Worm (Caenorhabditis elegans) whole organism, L1 larva: Measurements from ENCODE around the gene hex-5.

Source experiments
- Y116A8C.19 ChIP-seq: sonication (generic microtip); optimal IDR thresholded peaks from 2 replicates; lab custom pipeline; 2016; ENCODE audit warnings: missing compliant biosample characterization, missing genetic modification characterization, borderline replicate concordance
- aly-2 ChIP-seq: fragments of 150-350 bp; optimal IDR thresholded peaks from 2 replicates; lab custom pipeline; 2014; ENCODE audit warnings: missing biosample characterization, missing genetic modification characterization
- blmp-1 ChIP-seq: fragments of 150-350 bp; optimal IDR thresholded peaks from 2 replicates; lab custom pipeline; 2014; ENCODE audit warnings: missing biosample characterization, missing genetic modification characterization
- ceh-63 ChIP-seq: fragments of 200-800 bp; sonication (Bioruptor generic); optimal IDR thresholded peaks from 2 replicates; lab custom pipeline; 2018; ENCODE audit warnings: mild to moderate bottlenecking, missing genetic modification characterization, missing compliant biosample characterization
- ceh-8 ChIP-seq: fragments of 200-800 bp; sonication (Bioruptor generic); optimal IDR thresholded peaks from 2 replicates; lab custom pipeline; 2018; ENCODE audit warnings: mild to moderate bottlenecking, missing genetic modification characterization, moderate library complexity, missing compliant biosample characterization
- ceh-88 ChIP-seq: fragments of 200-800 bp; sonication (Bioruptor generic); IDR thresholded peaks from 2 replicates; pipeline ENCODE4 v1.3.6; 2022; ENCODE audit warnings: missing genetic modification characterization, missing compliant biosample characterization
- ceh-90 ChIP-seq: sonication (generic microtip); optimal IDR thresholded peaks from 2 replicates; lab custom pipeline; 2016; ENCODE audit warnings: missing genetic modification characterization, missing compliant biosample characterization
- ces-1 ChIP-seq: fragments of 150-350 bp; optimal IDR thresholded peaks from 2 replicates; lab custom pipeline; 2014; ENCODE audit warnings: missing biosample characterization, missing genetic modification reagents, missing genetic modification characterization
- dpl-1 ChIP-seq, 3 experiments: fragments of 150-350 bp in 2 of 3; sonication (generic microtip) in 1 of 3; optimal IDR thresholded peaks; 2 replicates each; lab custom pipeline; 2014 to 2017; ENCODE audit warnings: missing biosample characterization in 3 of 3, missing genetic modification characterization in 3 of 3, missing genetic modification reagents in 3 of 3
- efl-1 ChIP-seq, 4 experiments: fragments of 150-350 bp; optimal IDR thresholded peaks in 3 of 4; peaks in 1 of 4; 1 replicate in 1 of 4; 2 replicates in 3 of 4; lab custom pipeline; 2014; ENCODE audit warnings: missing biosample characterization in 2 of 4, missing genetic modification characterization in 2 of 4, missing genetic modification reagents in 2 of 4
- efl-3 ChIP-seq: fragments of 200-800 bp; sonication (Bioruptor generic); optimal IDR thresholded peaks from 2 replicates; lab custom pipeline; 2018; ENCODE audit warnings: mild to moderate bottlenecking, missing genetic modification characterization, missing compliant biosample characterization
- egl-13 ChIP-seq: sonication (generic microtip); optimal IDR thresholded peaks from 2 replicates; lab custom pipeline; 2016; ENCODE audit warnings: missing genotype, missing genetic modification reagents, missing genetic modification characterization, missing compliant biosample characterization
- egl-27 ChIP-seq, 2 experiments: fragments of 150-350 bp in 1 of 2; sonication (generic microtip); optimal IDR thresholded peaks; 3 replicates each; lab custom pipeline; 2017 to 2018; ENCODE audit warnings: missing biosample characterization in 2 of 2, missing genetic modification characterization in 2 of 2, missing genetic modification reagents in 2 of 2
- elt-3 ChIP-seq, 6 experiments: fragments of 150-350 bp in 1 of 6; sonication (generic microtip); optimal IDR thresholded peaks; 2 replicates each; lab custom pipeline; 2017 to 2018; ENCODE audit warnings: missing biosample characterization in 6 of 6, missing genetic modification characterization in 6 of 6, inconsistent platforms in 1 of 6
- fkh-10 ChIP-seq: sonication (generic microtip); optimal IDR thresholded peaks from 2 replicates; lab custom pipeline; 2017; ENCODE audit warnings: missing biosample characterization, missing genetic modification reagents, missing genetic modification characterization
- hlh-17 ChIP-seq: fragments of 200-800 bp; sonication (Bioruptor generic); optimal IDR thresholded peaks from 2 replicates; lab custom pipeline; 2018; ENCODE audit warnings: missing genetic modification characterization, mild to moderate bottlenecking, missing compliant biosample characterization, moderate library complexity, borderline replicate concordance
- hpl-2 ChIP-seq: fragments of 150-350 bp; optimal IDR thresholded peaks from 2 replicates; lab custom pipeline; 2014; ENCODE audit warnings: missing biosample characterization, missing genetic modification reagents, missing genetic modification characterization
- isw-1 ChIP-seq: fragments of 200-800 bp; sonication (Bioruptor generic); IDR thresholded peaks from 2 replicates; pipeline ENCODE4 v1.3.6; 2022; ENCODE audit warnings: missing genetic modification characterization, missing compliant biosample characterization
- lin-14 ChIP-seq: fragments of 200-800 bp; sonication (Bioruptor generic); optimal IDR thresholded peaks from 2 replicates; lab custom pipeline; 2018; ENCODE audit warnings: mild to moderate bottlenecking, missing genetic modification characterization, moderate library complexity, missing compliant biosample characterization
- lin-35 ChIP-seq, 2 experiments: fragments of 150-350 bp; optimal IDR thresholded peaks; 2 replicates each; lab custom pipeline; 2014; ENCODE audit warnings: missing biosample characterization in 2 of 2, missing genetic modification characterization in 2 of 2, missing genetic modification reagents in 2 of 2
- lin-39 ChIP-seq: fragments of 150-350 bp; optimal IDR thresholded peaks from 2 replicates; lab custom pipeline; 2014; ENCODE audit warnings: missing biosample characterization, missing genetic modification reagents, missing genetic modification characterization
- lir-3 ChIP-seq: sonication (generic microtip); optimal IDR thresholded peaks from 2 replicates; lab custom pipeline; 2016; ENCODE audit warnings: mild to moderate bottlenecking, missing genetic modification characterization, moderate library complexity, missing compliant biosample characterization; ENCODE audit not compliant: poor library complexity
- nhr-19 ChIP-seq: fragments of 200-800 bp; sonication (Bioruptor generic); conservative IDR thresholded peaks from 2 replicates; pipeline ENCODE4 v1.3.6; 2022; ENCODE audit warnings: missing genetic modification characterization, missing compliant biosample characterization
- nhr-20 ChIP-seq: sonication (generic microtip); optimal IDR thresholded peaks from 2 replicates; lab custom pipeline; 2016; ENCODE audit warnings: mild to moderate bottlenecking, missing genetic modification characterization, missing compliant biosample characterization
- nhr-28 ChIP-seq: fragments of 150-350 bp; optimal IDR thresholded peaks from 2 replicates; lab custom pipeline; 2014; ENCODE audit warnings: missing biosample characterization, missing genetic modification characterization
- nhr-47 ChIP-seq: sonication (generic microtip); optimal IDR thresholded peaks from 2 replicates; lab custom pipeline; 2016; ENCODE audit warnings: mild to moderate bottlenecking, missing genetic modification characterization, moderate library complexity, missing compliant biosample characterization
- nhr-71 ChIP-seq: sonication (generic microtip); optimal IDR thresholded peaks from 2 replicates; lab custom pipeline; 2016; ENCODE audit warnings: mild to moderate bottlenecking, missing genetic modification characterization, moderate library complexity, missing compliant biosample characterization
- nhr-77 ChIP-seq: fragments of 150-350 bp; optimal IDR thresholded peaks from 2 replicates; lab custom pipeline; 2014; ENCODE audit warnings: missing biosample characterization, missing genetic modification characterization
- nhr-85 ChIP-seq: sonication (generic microtip); peaks from one replicate; lab custom pipeline; 2016; ENCODE audit warnings: missing genetic modification characterization, inconsistent platforms, missing compliant biosample characterization
- nhr-90 ChIP-seq: sonication (generic microtip); optimal IDR thresholded peaks from 2 replicates; lab custom pipeline; 2016; ENCODE audit warnings: mild to moderate bottlenecking, missing genetic modification characterization, missing compliant biosample characterization; ENCODE audit not compliant: poor library complexity
- pag-3 ChIP-seq: sonication (generic microtip); optimal IDR thresholded peaks from 2 replicates; lab custom pipeline; 2017; ENCODE audit warnings: missing genetic modification characterization, mild to moderate bottlenecking, missing compliant biosample characterization, antibody characterized with exemption, borderline replicate concordance; ENCODE audit not compliant: insufficient read depth
- pax-3 ChIP-seq: fragments of 200-800 bp; sonication (Bioruptor generic); optimal IDR thresholded peaks from 2 replicates; lab custom pipeline; 2018; ENCODE audit warnings: mild to moderate bottlenecking, missing genetic modification characterization, moderate library complexity, missing compliant biosample characterization
- rnt-1 ChIP-seq: sonication (generic microtip); optimal IDR thresholded peaks from 2 replicates; lab custom pipeline; 2016; ENCODE audit warnings: mild to moderate bottlenecking, missing genetic modification characterization, moderate library complexity, missing compliant biosample characterization
- snpc-4 ChIP-seq: fragments of 150-350 bp; optimal IDR thresholded peaks from 2 replicates; lab custom pipeline; 2014; ENCODE audit warnings: missing biosample characterization, missing genetic modification characterization
- swsn-7 ChIP-seq: sonication (generic microtip); optimal IDR thresholded peaks from 2 replicates; lab custom pipeline; 2016; ENCODE audit warnings: missing genetic modification characterization, missing compliant biosample characterization
- unc-130 ChIP-seq: fragments of 150-350 bp; optimal IDR thresholded peaks from 2 replicates; lab custom pipeline; 2017; ENCODE audit warnings: missing biosample characterization, missing genetic modification characterization, inconsistent platforms
- unc-62 ChIP-seq: fragments of 150-350 bp; optimal IDR thresholded peaks from 2 replicates; lab custom pipeline; 2014; ENCODE audit warnings: missing biosample characterization, missing genetic modification reagents, missing genetic modification characterization
- zag-1 ChIP-seq: fragments of 150-350 bp; optimal IDR thresholded peaks from 2 replicates; lab custom pipeline; 2014; ENCODE audit warnings: missing biosample characterization, missing genetic modification characterization
- zip-4 ChIP-seq: fragments of 200-800 bp; sonication (Bioruptor generic); optimal IDR thresholded peaks from 2 replicates; lab custom pipeline; 2018; ENCODE audit warnings: mild to moderate bottlenecking, missing genetic modification characterization, moderate library complexity, missing compliant biosample characterization

Gene hex-5

ce11 chrX:14922758-14923157 is 17.7 kb upstream of the hex-5 start:
- TF ChIP-seq snpc-4 (tag; lab: Kevin White, UChicago) (no peak), efl-1 (optimal IDR thresholded peaks at IDR 0.05; lab: Kevin White, UChicago) (no peak), efl-1 (GFP tag; optimal IDR thresholded peaks at IDR 0.05 in 1 of 2; lab: Kevin White, UChicago) (no peak), unc-130 (tag; lab: Kevin White, UChicago) (no peak), ceh-63 (GFP tag; lab: Kevin White, UChicago) (no peak), lin-35 (GFP tag; optimal IDR thresholded peaks at IDR 0.05; lab: Kevin White, UChicago) (no peak), swsn-7 (tag; lab: Kevin White, UChicago) (no peak), nhr-20 (tag; lab: Kevin White, UChicago) (no peak), nhr-71 (no peak)

- TF ChIP-seq egl-13 (tag; lab: Kevin White, UChicago) (no peak), fkh-10 (GFP tag; lab: Kevin White, UChicago) (peak; percentile 78)
Observed at ce11 chrX:14920880-14921279, 15.8 kb upstream of the hex-5 start.

- TF ChIP-seq dpl-1 (GFP tag; optimal IDR thresholded peaks at IDR 0.05; lab: Kevin White, UChicago) (no peak), lir-3 (no peak), zag-1 (no peak), nhr-19 (GFP tag; lab: Robert Waterston, UW) (no peak), lin-39 (tag; lab: Kevin White, UChicago) (no peak), ceh-8 (GFP tag; lab: Kevin White, UChicago) (no peak), pax-3 (no peak), hpl-2 (GFP tag; lab: Kevin White, UChicago) (no peak), ceh-88 (GFP tag; lab: Robert Waterston, UW) (no peak), nhr-20 (tag; lab: Kevin White, UChicago) (no peak), rnt-1 (tag; lab: Kevin White, UChicago) (no peak), nhr-47 (tag; lab: Kevin White, UChicago) (no peak), lin-14 (GFP tag; lab: Kevin White, UChicago) (no peak), pag-3 (tag; lab: Kevin White, UChicago) (no peak), nhr-77 (tag; lab: Kevin White, UChicago) (no peak)
Observed at ce11 chrX:14918538-14918937, 13.5 kb upstream of the hex-5 start, which contains the start of gene npr-40. Gene npr-40 (plus strand): TSS chrX:14918838.

- TF ChIP-seq lin-14 (GFP tag; lab: Kevin White, UChicago) (peak; percentile 33), efl-1 (optimal IDR thresholded peaks at IDR 0.05; lab: Kevin White, UChicago) (no peak), efl-1 (GFP tag; optimal IDR thresholded peaks at IDR 0.05 in 1 of 2; lab: Kevin White, UChicago) (peak in 1 of 2 experiments; percentile 62), ces-1 (GFP tag; lab: Kevin White, UChicago) (no peak), ceh-8 (GFP tag; lab: Kevin White, UChicago) (no peak), nhr-71 (no peak), aly-2 (tag; lab: Kevin White, UChicago) (no peak), hlh-17 (GFP tag; lab: Kevin White, UChicago) (no peak), fkh-10 (GFP tag; lab: Kevin White, UChicago) (peak; percentile 83)
Observed at ce11 chrX:14916767-14917166, 11.7 kb upstream of the hex-5 start.

- TF ChIP-seq fkh-10 (GFP tag; lab: Kevin White, UChicago): peak; percentile 50
- no peak for TF ChIP-seq lin-14 (GFP tag; lab: Kevin White, UChicago)
Observed at ce11 chrX:14910689-14911088, 5.6 kb upstream of the hex-5 start.

- TF ChIP-seq blmp-1 (peak; percentile 53), zag-1 (no peak), nhr-85 (tag; lab: Kevin White, UChicago) (no peak), pag-3 (tag; lab: Kevin White, UChicago) (no peak), Y116A8C.19 (tag; lab: Kevin White, UChicago) (no peak), egl-27 (tag; optimal IDR thresholded peaks at IDR 0.05; lab: Kevin White, UChicago) (no peak), unc-62 (GFP tag; lab: Kevin White, UChicago) (no peak), ceh-90 (no peak), ceh-63 (GFP tag; lab: Kevin White, UChicago) (no peak), nhr-28 (tag; lab: Kevin White, UChicago) (no peak), elt-3 (tag; optimal IDR thresholded peaks at IDR 0.05; lab: Kevin White, UChicago) (peak in 2 of 6 experiments; percentile 29 to 61), efl-3 (GFP tag; lab: Kevin White, UChicago) (no peak), nhr-90 (tag; lab: Kevin White, UChicago) (no peak), zip-4 (GFP tag; lab: Kevin White, UChicago) (no peak), isw-1 (GFP tag; lab: Robert Waterston, UW) (no peak)
Observed at ce11 chrX:14907257-14907801, 2.3 kb upstream of the hex-5 start.
